Fruit fly (Drosophila melanogaster): ENCODE measurements around the gene CG4950.

CG4950 gene

dm6 chr3L:16288322-16288721, 20.4 kb upstream of the CG4950 start, which contains the start of gene CG13046:
Gene CG13046, minus strand, starts transcription at chr3L:16288422.
- no peak for TF ChIP-seq ovo (GFP tag; optimal IDR thresholded peaks at IDR 0.05)
- TF ChIP-seq Hr96 (GFP tag; optimal IDR thresholded peaks at IDR 0.05) = no peak
- no peak for TF ChIP-seq cic (GFP tag; optimal IDR thresholded peaks at IDR 0.05)
- TF ChIP-seq CG14711 (tag; optimal IDR thresholded peaks at IDR 0.05) = no peak
- no peak for TF ChIP-seq Crg-1 (GFP tag; optimal IDR thresholded peaks at IDR 0.05)
- TF ChIP-seq CG7045 (GFP tag; optimal IDR thresholded peaks at IDR 0.05) = no peak
- no peak for TF ChIP-seq toe (GFP tag; optimal IDR thresholded peaks at IDR 0.05)
- no peak for TF ChIP-seq cnc (optimal IDR thresholded peaks at IDR 0.05)
- no peak for TF ChIP-seq pad (GFP tag; optimal IDR thresholded peaks at IDR 0.05)
- TF ChIP-seq bab1 (GFP tag; optimal IDR thresholded peaks at IDR 0.05) = no peak
- TF ChIP-seq Clk (GFP tag; optimal IDR thresholded peaks at IDR 0.05) = no peak
- TF ChIP-seq kay (GFP tag; ENCODE audit: borderline replicate concordance) = no peak
- no peak for TF ChIP-seq CG1620 (GFP tag; optimal IDR thresholded peaks at IDR 0.05)
- no peak for TF ChIP-seq CG11617 (GFP tag; optimal IDR thresholded peaks at IDR 0.05)
- no peak for TF ChIP-seq tj (GFP tag; optimal IDR thresholded peaks at IDR 0.05)

dm6 chr3L:16286258-16286657, 18.3 kb upstream of the CG4950 start:
- TF ChIP-seq kay (GFP tag; ENCODE audit: borderline replicate concordance) (no peak), Hr96 (GFP tag; optimal IDR thresholded peaks at IDR 0.05) (no peak), pad (GFP tag; optimal IDR thresholded peaks at IDR 0.05) (no peak), CG12768 (GFP tag; optimal IDR thresholded peaks at IDR 0.05) (no peak), CG7101 (tag; optimal IDR thresholded peaks at IDR 0.05) (no peak), ovo (GFP tag; optimal IDR thresholded peaks at IDR 0.05) (no peak), cic (GFP tag; optimal IDR thresholded peaks at IDR 0.05) (no peak), Crg-1 (GFP tag; optimal IDR thresholded peaks at IDR 0.05) (no peak), CG11617 (GFP tag; optimal IDR thresholded peaks at IDR 0.05) (no peak), CG7045 (GFP tag; optimal IDR thresholded peaks at IDR 0.05) (no peak), Mnt (GFP tag; optimal IDR thresholded peaks at IDR 0.05) (no peak), CG1620 (GFP tag; optimal IDR thresholded peaks at IDR 0.05) (no peak), tj (GFP tag; optimal IDR thresholded peaks at IDR 0.05) (no peak), CG33017 (tag; optimal IDR thresholded peaks at IDR 0.05) (no peak), CG14711 (tag; optimal IDR thresholded peaks at IDR 0.05) (no peak), CG5204 (GFP tag; optimal IDR thresholded peaks at IDR 0.05) (no peak), Clk (GFP tag; optimal IDR thresholded peaks at IDR 0.05) (no peak), toe (GFP tag; optimal IDR thresholded peaks at IDR 0.05) (no peak), bab1 (GFP tag; optimal IDR thresholded peaks at IDR 0.05) (no peak)

dm6 chr3L:16285346-16285911, 17.5 kb upstream of the CG4950 start, which contains the start of gene CG13047:
Gene CG13047, minus strand, starts transcription at chr3L:16285396.
- TF ChIP-seq ovo (GFP tag; optimal IDR thresholded peaks at IDR 0.05) (no peak), CG7101 (tag; optimal IDR thresholded peaks at IDR 0.05) (no peak), CG7045 (GFP tag; optimal IDR thresholded peaks at IDR 0.05) (no peak), CG14711 (tag; optimal IDR thresholded peaks at IDR 0.05) (no peak), CG12768 (GFP tag; optimal IDR thresholded peaks at IDR 0.05) (no peak)

- TF ChIP-seq pad (GFP tag; optimal IDR thresholded peaks at IDR 0.05) (no peak), Clk (GFP tag; optimal IDR thresholded peaks at IDR 0.05) (no peak), ovo (GFP tag; optimal IDR thresholded peaks at IDR 0.05) (no peak), Crg-1 (GFP tag; optimal IDR thresholded peaks at IDR 0.05) (no peak), CG11617 (GFP tag; optimal IDR thresholded peaks at IDR 0.05) (no peak), CG7101 (tag; optimal IDR thresholded peaks at IDR 0.05) (no peak), CG12768 (GFP tag; optimal IDR thresholded peaks at IDR 0.05) (no peak), CG1620 (GFP tag; optimal IDR thresholded peaks at IDR 0.05) (no peak), kay (GFP tag; ENCODE audit: borderline replicate concordance) (no peak), toe (GFP tag; optimal IDR thresholded peaks at IDR 0.05) (no peak), Hr96 (GFP tag; optimal IDR thresholded peaks at IDR 0.05) (no peak), tj (GFP tag; optimal IDR thresholded peaks at IDR 0.05) (no peak), Mnt (GFP tag; optimal IDR thresholded peaks at IDR 0.05) (no peak)
Observed at dm6 chr3L:16283821-16284220, 15.9 kb upstream of the CG4950 start, which contains the start of gene CG13048. Gene CG13048, minus strand, starts transcription at chr3L:16283921.

- TF ChIP-seq tj (GFP tag; optimal IDR thresholded peaks at IDR 0.05) = no peak
- no peak for TF ChIP-seq bab1 (GFP tag; optimal IDR thresholded peaks at IDR 0.05)
Observed at dm6 chr3L:16281880-16282556, 14.1 kb upstream of the CG4950 start, which contains the start of gene CG13049. Gene CG13049, minus strand, starts transcription at chr3L:16281930.

- TF ChIP-seq kay (GFP tag; ENCODE audit: borderline replicate concordance) = no peak
- no peak for TF ChIP-seq CG12768 (GFP tag; optimal IDR thresholded peaks at IDR 0.05)
- TF ChIP-seq Crg-1 (GFP tag; optimal IDR thresholded peaks at IDR 0.05) = no peak
- TF ChIP-seq pad (GFP tag; optimal IDR thresholded peaks at IDR 0.05) = no peak
- no peak for TF ChIP-seq bab1 (GFP tag; optimal IDR thresholded peaks at IDR 0.05)
- no peak for TF ChIP-seq CG5204 (GFP tag; optimal IDR thresholded peaks at IDR 0.05)
- TF ChIP-seq Clk (GFP tag; optimal IDR thresholded peaks at IDR 0.05) = no peak
- TF ChIP-seq CG33017 (tag; optimal IDR thresholded peaks at IDR 0.05) = no peak
- no peak for TF ChIP-seq CG1620 (GFP tag; optimal IDR thresholded peaks at IDR 0.05)
- no peak for TF ChIP-seq cnc (optimal IDR thresholded peaks at IDR 0.05)
- no peak for TF ChIP-seq Hr96 (GFP tag; optimal IDR thresholded peaks at IDR 0.05)
- TF ChIP-seq tj (GFP tag; optimal IDR thresholded peaks at IDR 0.05) = no peak
- no peak for TF ChIP-seq CG14711 (tag; optimal IDR thresholded peaks at IDR 0.05)
- TF ChIP-seq Mnt (GFP tag; optimal IDR thresholded peaks at IDR 0.05) = no peak
- TF ChIP-seq CG11617 (GFP tag; optimal IDR thresholded peaks at IDR 0.05) = no peak
- TF ChIP-seq ovo (GFP tag; optimal IDR thresholded peaks at IDR 0.05) = no peak
- TF ChIP-seq toe (GFP tag; optimal IDR thresholded peaks at IDR 0.05) = no peak
- TF ChIP-seq CG7045 (GFP tag; optimal IDR thresholded peaks at IDR 0.05) = no peak
- TF ChIP-seq cic (GFP tag; optimal IDR thresholded peaks at IDR 0.05) = no peak
- no peak for TF ChIP-seq CG7101 (tag; optimal IDR thresholded peaks at IDR 0.05)
Observed at dm6 chr3L:16279987-16280454, 12.1 kb upstream of the CG4950 start, which contains the start of gene CG13064. Gene CG13064, plus strand, starts transcription at chr3L:16280404.

All from whole organism, adult.